Worm (Caenorhabditis elegans): ENCODE data around the gene C04B4.4.

DNA sequence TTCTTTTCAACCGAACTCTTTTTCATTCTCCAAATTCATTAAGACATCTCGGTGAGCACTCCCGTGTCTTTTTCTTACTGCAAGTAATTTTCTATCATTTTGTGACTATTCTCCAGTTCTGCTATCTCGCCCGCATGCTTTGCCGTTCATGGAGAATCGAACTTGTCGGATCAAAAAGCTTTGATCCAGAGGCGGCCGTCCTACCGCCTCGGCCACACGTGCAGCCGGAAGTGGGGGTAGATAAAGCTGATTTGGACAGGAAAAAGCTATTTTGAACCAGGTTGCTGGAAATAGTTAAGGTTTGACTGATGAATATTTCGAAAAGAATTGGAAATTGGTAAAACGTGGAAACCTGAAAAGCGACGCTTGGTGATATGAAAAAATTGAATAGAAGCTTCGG is 13.6 kb downstream of the C04B4.4 start:
- TF ChIP-seq T23F11.4 (GFP tag; optimal IDR thresholded peaks at IDR 0.05) (no peak), unc-3 (GFP tag; conservative IDR thresholded peaks at IDR 0.05) (no peak), unc-3 (tag; optimal IDR thresholded peaks at IDR 0.05) (no peak), fkh-10 (GFP tag; optimal IDR thresholded peaks at IDR 0.05) (no peak), tbx-2 (tag; optimal IDR thresholded peaks at IDR 0.05) (no peak), ceh-22 (tag; optimal IDR thresholded peaks at IDR 0.05) (no peak), pag-3 (tag; optimal IDR thresholded peaks at IDR 0.05; ENCODE audit: borderline replicate concordance) (no peak), nfya-1 (tag; optimal IDR thresholded peaks at IDR 0.05) (no peak), K02D7.2 (tag; optimal IDR thresholded peaks at IDR 0.05) (no peak)
